Worm (Caenorhabditis elegans) whole organism, L2 larva: ENCODE results near the gene F42A9.8.

Experiments used
- aly-2 ChIP-seq: fragments of 150-350 bp; optimal IDR thresholded peaks from 2 replicates; lab custom pipeline; 2014; ENCODE audit warnings: missing biosample characterization, missing genetic modification characterization
- dmd-4 ChIP-seq: sonication (generic microtip); optimal IDR thresholded peaks from 2 replicates; lab custom pipeline; 2017; ENCODE audit warnings: missing biosample characterization, missing genetic modification characterization
- mab-5 ChIP-seq: fragments of 150-350 bp; optimal IDR thresholded peaks from 2 replicates; lab custom pipeline; 2014; ENCODE audit warnings: missing biosample characterization, missing genetic modification characterization
- nhr-11 ChIP-seq: fragments of 150-350 bp; optimal IDR thresholded peaks from 2 replicates; lab custom pipeline; 2014; ENCODE audit warnings: missing biosample characterization, missing genetic modification characterization
- nhr-237 ChIP-seq: fragments of 150-350 bp; optimal IDR thresholded peaks from 2 replicates; lab custom pipeline; 2014; ENCODE audit warnings: missing biosample characterization, missing genetic modification characterization
- skn-1 ChIP-seq: sonication (generic microtip); optimal IDR thresholded peaks from 2 replicates; lab custom pipeline; 2017; ENCODE audit warnings: missing biosample characterization, missing genetic modification characterization
- ztf-1 ChIP-seq: fragments of 200-800 bp; sonication (Bioruptor generic); conservative IDR thresholded peaks from 2 replicates; pipeline ENCODE4 v1.3.6; 2022; ENCODE audit warnings: missing genetic modification characterization, missing compliant biosample characterization

DNA sequence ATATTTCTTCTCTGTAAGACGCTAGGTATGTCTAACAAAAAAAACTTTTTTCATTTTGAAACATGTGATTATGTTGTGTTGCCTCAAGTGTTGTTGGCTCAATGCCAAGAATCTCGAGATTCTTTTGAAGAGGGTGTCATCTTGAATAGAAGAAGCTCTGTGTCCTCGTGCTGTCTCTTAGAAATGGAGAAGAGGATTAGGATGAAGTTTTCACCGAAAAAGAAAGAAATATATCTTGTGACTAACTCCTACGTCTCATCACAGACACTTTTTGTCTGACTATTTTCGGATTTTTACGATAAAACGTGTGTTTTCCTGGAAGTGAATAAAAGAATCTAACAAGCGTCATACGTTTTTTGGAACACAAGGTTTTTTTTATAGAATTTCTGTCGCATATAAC lies 31.0 kb downstream of the F42A9.8 start:
- TF ChIP-seq dmd-4, result no peak
- TF ChIP-seq mab-5 (tag; lab: Kevin White, UChicago), result no peak
- no peak for TF ChIP-seq aly-2
- TF ChIP-seq nhr-237 (tag; lab: Kevin White, UChicago), result no peak
- no peak for TF ChIP-seq skn-1 (tag; lab: Kevin White, UChicago)
- TF ChIP-seq ztf-1, result no peak
- TF ChIP-seq nhr-11 (tag; lab: Kevin White, UChicago), result no peak
